Fruit fly (Drosophila melanogaster) whole organism, embryonic: ENCODE measurements around the gene CG33523.

Experiments used
- Antp ChIP-seq: fragments of 200-800 bp; sonication (Bioruptor generic); optimal IDR thresholded peaks from 3 replicates; lab custom pipeline; 2016; ENCODE audit warnings: missing biosample characterization, missing genetic modification characterization
- CG10209 ChIP-seq: fragments of 200-800 bp; sonication (Bioruptor generic); optimal IDR thresholded peaks from 3 replicates; lab custom pipeline; 2017; ENCODE audit warnings: missing biosample characterization, mild to moderate bottlenecking, missing genetic modification characterization, missing genetic modification reagents
- CG10366 ChIP-seq: fragments of 200-800 bp; sonication (Bioruptor generic); IDR thresholded peaks from 2 replicates; pipeline ENCODE4 v1.3.6; 2022; ENCODE audit warnings: missing biosample characterization, missing genetic modification characterization
- CG11398 ChIP-seq: fragments of 200-800 bp; sonication (Bioruptor generic); optimal IDR thresholded peaks from 2 replicates; lab custom pipeline; 2016; ENCODE audit warnings: missing biosample characterization, missing genetic modification characterization
- CG12744 ChIP-seq: fragments of 200-800 bp; sonication (Bioruptor generic); optimal IDR thresholded peaks from 2 replicates; lab custom pipeline; 2016; ENCODE audit warnings: missing biosample characterization, missing genetic modification characterization
- CG13296 ChIP-seq: fragments of 200-800 bp; sonication (Bioruptor generic); optimal IDR thresholded peaks from 3 replicates; lab custom pipeline; 2018; ENCODE audit warnings: missing biosample characterization, mild to moderate bottlenecking, missing genetic modification characterization
- CG13624 ChIP-seq: fragments of 200-800 bp; sonication (Bioruptor generic); optimal IDR thresholded peaks from 2 replicates; lab custom pipeline; 2016; ENCODE audit warnings: missing biosample characterization, missing genetic modification characterization
- CG15269 ChIP-seq: fragments of 200-800 bp; sonication (Bioruptor generic); optimal IDR thresholded peaks from 2 replicates; lab custom pipeline; 2018; ENCODE audit warnings: missing biosample characterization, mild to moderate bottlenecking, missing genetic modification characterization, moderate library complexity
- CG1602 ChIP-seq: fragments of 200-800 bp; sonication (Bioruptor generic); optimal IDR thresholded peaks from 3 replicates; lab custom pipeline; 2016; ENCODE audit warnings: missing biosample characterization, missing genetic modification characterization
- CG16863 ChIP-seq: fragments of 200-800 bp; sonication (Bioruptor generic); optimal IDR thresholded peaks from 3 replicates; lab custom pipeline; 2016; ENCODE audit warnings: missing biosample characterization, missing genetic modification characterization
- CG17385 ChIP-seq: fragments of 200-800 bp; sonication (Bioruptor generic); optimal IDR thresholded peaks from 3 replicates; lab custom pipeline; 2018; ENCODE audit warnings: missing biosample characterization, mild to moderate bottlenecking, missing genetic modification characterization
- CG2875 ChIP-seq: fragments of 200-800 bp; sonication (Bioruptor generic); optimal IDR thresholded peaks from 2 replicates; lab custom pipeline; 2017; ENCODE audit warnings: missing biosample characterization, mild to moderate bottlenecking, missing genetic modification characterization, missing genetic modification reagents
- CG2889 ChIP-seq: fragments of 200-800 bp; sonication (Bioruptor generic); IDR thresholded peaks from 3 replicates; pipeline ENCODE4 v1.3.6; 2022; ENCODE audit warnings: missing biosample characterization, missing genetic modification characterization
- CG30403 ChIP-seq: fragments of 200-800 bp; sonication (Bioruptor generic); optimal IDR thresholded peaks from 3 replicates; lab custom pipeline; 2016; ENCODE audit warnings: missing biosample characterization, missing genetic modification characterization
- CG3163 ChIP-seq: fragments of 200-800 bp; sonication (Bioruptor generic); optimal IDR thresholded peaks from 3 replicates; lab custom pipeline; 2016; ENCODE audit warnings: missing biosample characterization, missing genetic modification characterization
- CG32532 ChIP-seq: fragments of 200-800 bp; sonication (Bioruptor generic); IDR thresholded peaks from 2 replicates; pipeline ENCODE4 v1.3.6; 2022; ENCODE audit warnings: missing biosample characterization, missing genetic modification characterization
- CG7556 ChIP-seq: fragments of 200-800 bp; sonication (Bioruptor generic); optimal IDR thresholded peaks from 2 replicates; lab custom pipeline; 2017; ENCODE audit warnings: missing biosample characterization, mild to moderate bottlenecking, missing genetic modification characterization
- CG9437 ChIP-seq: fragments of 200-800 bp; sonication (Bioruptor generic); optimal IDR thresholded peaks from 2 replicates; lab custom pipeline; 2018; ENCODE audit warnings: missing biosample characterization, mild to moderate bottlenecking, missing genetic modification characterization
- CG9609 ChIP-seq: fragments of 200-800 bp; sonication (Bioruptor generic); optimal IDR thresholded peaks from 3 replicates; lab custom pipeline; 2016; ENCODE audit warnings: missing biosample characterization, missing genetic modification characterization
- CG9727 ChIP-seq: fragments of 200-800 bp; sonication (Bioruptor generic); optimal IDR thresholded peaks from 3 replicates; lab custom pipeline; 2017; ENCODE audit warnings: missing biosample characterization, mild to moderate bottlenecking, missing genetic modification characterization
- Camta ChIP-seq: fragments of 200-800 bp; sonication (Bioruptor generic); optimal IDR thresholded peaks from 2 replicates; lab custom pipeline; 2016; ENCODE audit warnings: missing biosample characterization, missing genetic modification characterization
- Chrac-16 ChIP-seq: fragments of 200-800 bp; sonication (Bioruptor generic); optimal IDR thresholded peaks from 3 replicates; lab custom pipeline; 2016; ENCODE audit warnings: missing biosample characterization, missing genetic modification characterization
- CrebB ChIP-seq: fragments of 200-800 bp; sonication (Bioruptor generic); optimal IDR thresholded peaks from 3 replicates; lab custom pipeline; 2018; ENCODE audit warnings: missing biosample characterization, mild to moderate bottlenecking, missing genetic modification characterization
- Deaf1 ChIP-seq: fragments of 200-800 bp; optimal IDR thresholded peaks from 3 replicates; lab custom pipeline; 2019; ENCODE audit warnings: missing biosample characterization, mild to moderate bottlenecking, missing genetic modification characterization, moderate library complexity
- H2.0 ChIP-seq: fragments of 200-800 bp; sonication (Bioruptor generic); IDR thresholded peaks from 2 replicates; pipeline ENCODE4 v1.3.6; 2022; ENCODE audit warnings: missing biosample characterization, missing genetic modification characterization
- HLH3B ChIP-seq: fragments of 200-800 bp; sonication (Bioruptor generic); IDR thresholded peaks from 2 replicates; pipeline ENCODE4 v1.3.6; 2022; ENCODE audit warnings: missing biosample characterization, missing genetic modification characterization
- Hr3 ChIP-seq: fragments of 200-800 bp; sonication (Bioruptor generic); optimal IDR thresholded peaks from 3 replicates; lab custom pipeline; 2016; ENCODE audit warnings: missing biosample characterization, missing genetic modification characterization
- NfI ChIP-seq: fragments of 200-800 bp; sonication (Bioruptor generic); optimal IDR thresholded peaks from 3 replicates; lab custom pipeline; 2018; ENCODE audit warnings: missing biosample characterization, mild to moderate bottlenecking, missing genetic modification characterization, moderate library complexity
- Sox102F ChIP-seq: fragments of 200-800 bp; sonication (Bioruptor generic); optimal IDR thresholded peaks from 2 replicates; lab custom pipeline; 2018; ENCODE audit warnings: missing biosample characterization, mild to moderate bottlenecking, missing genetic modification characterization, moderate library complexity
- Sry-δ ChIP-seq: fragments of 200-800 bp; sonication (Bioruptor generic); optimal IDR thresholded peaks from 2 replicates; lab custom pipeline; 2016; ENCODE audit warnings: missing biosample characterization, missing genetic modification characterization
- Usf ChIP-seq: fragments of 200-800 bp; sonication (Bioruptor generic); optimal IDR thresholded peaks from 2 replicates; lab custom pipeline; 2017; ENCODE audit warnings: missing genotype, missing biosample characterization, missing genetic modification characterization
- bcd ChIP-seq: fragments of 200-800 bp; sonication (Bioruptor generic); optimal IDR thresholded peaks from 2 replicates; lab custom pipeline; 2017; ENCODE audit warnings: missing biosample characterization, mild to moderate bottlenecking, missing genetic modification characterization
- cato ChIP-seq: fragments of 200-800 bp; sonication (Bioruptor generic); optimal IDR thresholded peaks from 2 replicates; lab custom pipeline; 2016; ENCODE audit warnings: missing biosample characterization, missing genetic modification characterization, borderline replicate concordance
- chm ChIP-seq: fragments of 200-800 bp; sonication (Bioruptor generic); IDR thresholded peaks from 2 replicates; pipeline ENCODE4 v1.3.6; 2022; ENCODE audit warnings: missing biosample characterization, missing genetic modification characterization
- chn ChIP-seq: fragments of 200-800 bp; sonication (Bioruptor generic); optimal IDR thresholded peaks from 2 replicates; lab custom pipeline; 2016; ENCODE audit warnings: missing biosample characterization, missing genetic modification characterization
- da ChIP-seq: fragments of 200-800 bp; sonication (Bioruptor generic); optimal IDR thresholded peaks from 2 replicates; lab custom pipeline; 2016; ENCODE audit warnings: missing biosample characterization, missing genetic modification characterization
- dimm ChIP-seq: fragments of 200-800 bp; sonication (Bioruptor generic); IDR thresholded peaks from 2 replicates; pipeline ENCODE4 v1.3.6; 2022; ENCODE audit warnings: missing biosample characterization, missing genetic modification characterization
- ems ChIP-seq: fragments of 200-800 bp; sonication (Bioruptor generic); optimal IDR thresholded peaks from 3 replicates; lab custom pipeline; 2016; ENCODE audit warnings: missing biosample characterization, missing genetic modification characterization
- esg ChIP-seq: fragments of 200-800 bp; sonication (Bioruptor generic); conservative IDR thresholded peaks from 2 replicates; pipeline ENCODE4 v1.3.6; 2022; ENCODE audit warnings: missing biosample characterization, missing genetic modification characterization
- eyg ChIP-seq: fragments of 200-800 bp; sonication (Bioruptor generic); optimal IDR thresholded peaks from 3 replicates; lab custom pipeline; 2016; ENCODE audit warnings: missing biosample characterization, missing genetic modification characterization
- fu2 ChIP-seq: fragments of 200-800 bp; sonication (Bioruptor generic); optimal IDR thresholded peaks from 2 replicates; lab custom pipeline; 2016; ENCODE audit warnings: missing biosample characterization, missing genetic modification characterization
- jumu ChIP-seq: fragments of 200-800 bp; sonication (Bioruptor generic); optimal IDR thresholded peaks from 3 replicates; lab custom pipeline; 2016; ENCODE audit warnings: missing biosample characterization, missing genetic modification characterization
- lola ChIP-seq, 3 experiments: fragments of >200 bp in 2 of 3; fragments of 200-800 bp in 1 of 3; sonication (Bioruptor generic) in 1 of 3; optimal IDR thresholded peaks; 2 replicates each; lab custom pipeline; 2017 to 2019; ENCODE audit warnings: missing biosample characterization in 3 of 3, missing genetic modification characterization in 3 of 3, mild to moderate bottlenecking in 1 of 3, moderate library complexity in 1 of 3
- pan ChIP-seq, 4 experiments: fragments of >200 bp in 3 of 4; fragments of 200-800 bp in 1 of 4; sonication (Bioruptor generic) in 1 of 4; optimal IDR thresholded peaks in 3 of 4; IDR thresholded peaks in 1 of 4; 2 replicates each; pipeline versions ENCODE4 v1.3.6 to Lab custom; 2017 to 2022; ENCODE audit warnings: missing biosample characterization in 2 of 4, missing genetic modification characterization in 2 of 4, mixed read lengths in 1 of 4
- row ChIP-seq: fragments of 200-800 bp; sonication (Bioruptor generic); IDR thresholded peaks from 3 replicates; pipeline ENCODE4 v1.3.6; 2022; ENCODE audit warnings: missing biosample characterization, missing genetic modification characterization
- sens ChIP-seq: fragments of 200-800 bp; sonication (Bioruptor generic); peaks from one replicate; lab custom pipeline; 2016; ENCODE audit warnings: missing biosample characterization, missing genetic modification characterization
- tap ChIP-seq: fragments of 200-800 bp; optimal IDR thresholded peaks from 3 replicates; lab custom pipeline; 2019; ENCODE audit warnings: missing biosample characterization, mild to moderate bottlenecking, missing genetic modification characterization, moderate library complexity
- wdn ChIP-seq: fragments of 200-800 bp; sonication (Bioruptor generic); IDR thresholded peaks from 2 replicates; pipeline ENCODE4 v1.3.6; 2022; ENCODE audit warnings: missing biosample characterization, missing genetic modification characterization

CG33523 gene

dm6 chr3L:5881310-5882208 is 42.1 kb upstream of the CG33523 start (continued):
- TF ChIP-seq pan (optimal IDR thresholded peaks at IDR 0.05; lab: Kevin White, UChicago), result no peak
- peak in 1 of 2 experiments; percentile 41 for TF ChIP-seq pan (GFP tag; optimal IDR thresholded peaks at IDR 0.05 in 1 of 2, IDR thresholded peaks at IDR 0.05 in 1 of 2)
- TF ChIP-seq dimm (GFP tag; lab: Robert Waterston, UW), result no peak
- TF ChIP-seq CG16863, result peak; percentile 69
- TF ChIP-seq CG17385 (GFP tag; lab: Kevin White, UChicago), result peak; percentile 64
- peak; percentile 51 for TF ChIP-seq chn (GFP tag; lab: Kevin White, UChicago)
- TF ChIP-seq CG32532 (GFP tag; lab: Robert Waterston, UW), result no peak
- TF ChIP-seq CG13296 (GFP tag; lab: Kevin White, UChicago), result no peak
- TF ChIP-seq jumu (GFP tag; lab: Kevin White, UChicago), result peak; percentile 47
- peak; percentile 61 for TF ChIP-seq CG9609 (GFP tag; lab: Kevin White, UChicago)
- no peak for TF ChIP-seq Antp
- TF ChIP-seq cato (GFP tag; lab: Kevin White, UChicago), result peak; percentile 36
- no peak; the same call in 2 of the 3 replicates for TF ChIP-seq CG2889
- TF ChIP-seq H2.0 (GFP tag; lab: Robert Waterston, UW), result peak; percentile 44; the same call in 1 of the 2 replicates
- TF ChIP-seq Chrac-16, result peak; percentile 56
- peak; percentile 97 for TF ChIP-seq sens (GFP tag; lab: Kevin White, UChicago)
- no peak for TF ChIP-seq ems (GFP tag; lab: Kevin White, UChicago)
- 0 out of 2 replicates have a peak, but pooled peaks have one; percentile 4 for TF ChIP-seq wdn
- peak; percentile 65 for TF ChIP-seq Hr3 (GFP tag; lab: Kevin White, UChicago)
- peak; percentile 18 for TF ChIP-seq CG13624 (GFP tag; lab: Kevin White, UChicago)
- peak; percentile 15 for TF ChIP-seq eyg (GFP tag; lab: Kevin White, UChicago)
- peak; percentile 45; the same call in 1 of the 2 replicates for TF ChIP-seq CG10366 (GFP tag; lab: Robert Waterston, UW)
- TF ChIP-seq Usf (GFP tag; lab: Kevin White, UChicago), result peak; percentile 22
- peak; percentile 38 for TF ChIP-seq CG12744 (GFP tag; lab: Kevin White, UChicago)
- TF ChIP-seq Camta (GFP tag; lab: Kevin White, UChicago), result peak; percentile 55
- peak; percentile 21 for TF ChIP-seq CG11398 (GFP tag; lab: Kevin White, UChicago)
- TF ChIP-seq Deaf1 (tag; lab: Kevin White, UChicago), result peak; percentile 17
- peak; percentile 49 for TF ChIP-seq Sox102F (GFP tag; lab: Kevin White, UChicago)
- TF ChIP-seq CG7556 (GFP tag; lab: Kevin White, UChicago), result peak; percentile 85
- peak; percentile 66 for TF ChIP-seq esg (GFP tag; lab: Robert Waterston, UW)
- peak; percentile 44 for TF ChIP-seq CG3163 (GFP tag; lab: Kevin White, UChicago)
- peak; percentile 53; the same call in 1 of the 2 replicates for TF ChIP-seq chm (GFP tag; lab: Robert Waterston, UW)
- peak; percentile 40 for TF ChIP-seq NfI (GFP tag; lab: Kevin White, UChicago)
- peak; percentile 78 for TF ChIP-seq row
- TF ChIP-seq CG15269 (tag; lab: Kevin White, UChicago), result no peak
- TF ChIP-seq CG9727 (GFP tag; lab: Kevin White, UChicago), result peak; percentile 76
- no peak for TF ChIP-seq Sry-δ (GFP tag; lab: Kevin White, UChicago)
- TF ChIP-seq CG1602 (GFP tag; lab: Kevin White, UChicago), result peak; percentile 63
- peak in 1 of 3 experiments; percentile 77 for TF ChIP-seq lola (GFP tag; optimal IDR thresholded peaks at IDR 0.05; lab: Kevin White, UChicago)
- TF ChIP-seq CG9437, result peak; percentile 63
- TF ChIP-seq CG10209 (GFP tag; lab: Kevin White, UChicago), result peak; percentile 62
- peak; percentile 37 for TF ChIP-seq CG2875 (GFP tag; lab: Kevin White, UChicago)
- peak; percentile 68 for TF ChIP-seq CG30403 (GFP tag; lab: Kevin White, UChicago)
- peak; percentile 27; the same call in 1 of the 2 replicates for TF ChIP-seq HLH3B (GFP tag; lab: Robert Waterston, UW)
- peak; percentile 16 for TF ChIP-seq bcd
- peak; percentile 75 for TF ChIP-seq tap (tag; lab: Kevin White, UChicago)
- no peak for TF ChIP-seq da (GFP tag; lab: Kevin White, UChicago)
- TF ChIP-seq CrebB (tag; lab: Kevin White, UChicago), result no peak
- peak; percentile 19 for TF ChIP-seq fu2
